Fruit fly (Drosophila melanogaster): ENCODE measurements around the gene crb.

Gene crb

dm6 chr3R:24259278-24260040 is 35.4 kb upstream of the crb start (continued):
- peak; percentile 83 to 90 for TF ChIP-seq Trl (optimal IDR thresholded peaks at IDR 0.05)
- peak; percentile 88 for TF ChIP-seq Trl (GFP tag; optimal IDR thresholded peaks at IDR 0.05)
- TF ChIP-seq tin (GFP tag; optimal IDR thresholded peaks at IDR 0.05), result peak; percentile 89
- peak; percentile 87 for TF ChIP-seq dysf (GFP tag; IDR thresholded peaks at IDR 0.05)
- TF ChIP-seq odd (GFP tag; optimal IDR thresholded peaks at IDR 0.05), result peak; percentile 84
- peak; percentile 82 for TF ChIP-seq repo (GFP tag; optimal IDR thresholded peaks at IDR 0.05)
- TF ChIP-seq ftz-f1 (GFP tag; optimal IDR thresholded peaks at IDR 0.05), result no peak
- TF ChIP-seq Hr78 (GFP tag; optimal IDR thresholded peaks at IDR 0.05), result peak in 1 of 2 experiments; percentile 73
- TF ChIP-seq CG13624 (GFP tag; optimal IDR thresholded peaks at IDR 0.05), result peak; percentile 89
- TF ChIP-seq CG10654 (GFP tag; optimal IDR thresholded peaks at IDR 0.05), result peak; percentile 81
- TF ChIP-seq phol (tag; optimal IDR thresholded peaks at IDR 0.05), result peak; percentile 86
- peak; percentile 88 for TF ChIP-seq az2 (GFP tag; optimal IDR thresholded peaks at IDR 0.05)
- no peak for TF ChIP-seq CG3163 (GFP tag; optimal IDR thresholded peaks at IDR 0.05)
- TF ChIP-seq cad (GFP tag; optimal IDR thresholded peaks at IDR 0.05), result peak; percentile 91
- TF ChIP-seq CG6272 (GFP tag; IDR thresholded peaks at IDR 0.05), result peak; percentile 54
- peak; percentile 88 for TF ChIP-seq ems (GFP tag; optimal IDR thresholded peaks at IDR 0.05)
- TF ChIP-seq rib (GFP tag; IDR thresholded peaks at IDR 0.05), result peak; percentile 79
- TF ChIP-seq CG6254 (GFP tag; optimal IDR thresholded peaks at IDR 0.05), result peak; percentile 88
- peak; percentile 94 for TF ChIP-seq CG2678 (tag; optimal IDR thresholded peaks at IDR 0.05)
- peak; percentile 89 for TF ChIP-seq Fer1 (GFP tag; optimal IDR thresholded peaks at IDR 0.05)
- TF ChIP-seq CG15696 (tag; optimal IDR thresholded peaks at IDR 0.05), result peak; percentile 83
- peak; percentile 85 for TF ChIP-seq CG3065 (GFP tag; optimal IDR thresholded peaks at IDR 0.05)
- TF ChIP-seq luna (GFP tag; optimal IDR thresholded peaks at IDR 0.05), result peak; percentile 74
- peak; percentile 85 for TF ChIP-seq D19A (tag; optimal IDR thresholded peaks at IDR 0.05)
- peak; percentile 89 for TF ChIP-seq ERR (GFP tag; optimal IDR thresholded peaks at IDR 0.05)
- peak; percentile 94 for TF ChIP-seq exex (tag; optimal IDR thresholded peaks at IDR 0.05)
- peak; percentile 86 for TF ChIP-seq tup (GFP tag; optimal IDR thresholded peaks at IDR 0.05)
- TF ChIP-seq CG4820 (GFP tag; optimal IDR thresholded peaks at IDR 0.05), result peak; percentile 85
- no peak for TF ChIP-seq Lhr (GFP tag; optimal IDR thresholded peaks at IDR 0.05)
- TF ChIP-seq CG12071 (GFP tag; optimal IDR thresholded peaks at IDR 0.05), result peak; percentile 88
- peak; percentile 91 for TF ChIP-seq CG12155 (GFP tag; optimal IDR thresholded peaks at IDR 0.05)
- peak; percentile 88 for TF ChIP-seq CG1647 (GFP tag; optimal IDR thresholded peaks at IDR 0.05)
- no peak for TF ChIP-seq BEAF-32 (GFP tag; optimal IDR thresholded peaks at IDR 0.05)
- TF ChIP-seq aop (GFP tag; IDR thresholded peaks at IDR 0.05), result peak; percentile 49; the same call in 1 of the 2 replicates
- peak; percentile 66 for TF ChIP-seq CG8359 (GFP tag; optimal IDR thresholded peaks at IDR 0.05; ENCODE audit: borderline replicate concordance)
- peak; percentile 73 for TF ChIP-seq CG5180 (GFP tag; optimal IDR thresholded peaks at IDR 0.05)
- TF ChIP-seq CG30431 (GFP tag; optimal IDR thresholded peaks at IDR 0.05), result peak; percentile 85
- peak; percentile 93 for TF ChIP-seq CG2712 (tag; optimal IDR thresholded peaks at IDR 0.05)
- TF ChIP-seq Oaz (GFP tag; IDR thresholded peaks at IDR 0.05), result peak; percentile 55
- TF ChIP-seq dmrt99B (tag; optimal IDR thresholded peaks at IDR 0.05), result peak; percentile 91
- TF ChIP-seq Aef1 (GFP tag; IDR thresholded peaks at IDR 0.05), result peak; percentile 73
- peak; percentile 88 for TF ChIP-seq Gug (GFP tag; IDR thresholded peaks at IDR 0.05)
- peak; percentile 85 for TF ChIP-seq MTF-1 (GFP tag; optimal IDR thresholded peaks at IDR 0.05; ENCODE audit: borderline replicate concordance)
- TF ChIP-seq CG3407 (GFP tag; optimal IDR thresholded peaks at IDR 0.05), result peak; percentile 81
- TF ChIP-seq pnt (GFP tag; optimal IDR thresholded peaks at IDR 0.05), result peak; percentile 87
- TF ChIP-seq Dbx (GFP tag; IDR thresholded peaks at IDR 0.05), result peak; percentile 87
- no peak for TF ChIP-seq CG6791 (GFP tag; IDR thresholded peaks at IDR 0.05; ENCODE audit: partially characterized antibody)
- TF ChIP-seq CG10274 (GFP tag; optimal IDR thresholded peaks at IDR 0.05), result peak; percentile 83
- no peak for TF ChIP-seq Hr39 (optimal IDR thresholded peaks at IDR 0.05)

Data from whole organism, embryonic.